Worm (Caenorhabditis elegans) whole organism, young adult: Measurements from ENCODE around the gene F53H1.3.

Experiments
- T26A5.8 ChIP-seq: sonication (generic microtip); optimal IDR thresholded peaks from 2 replicates; lab custom pipeline; 2016; ENCODE audit warnings: missing genetic modification characterization, missing compliant biosample characterization
- athp-1 ChIP-seq: sonication (generic microtip); optimal IDR thresholded peaks from 2 replicates; lab custom pipeline; 2017; ENCODE audit warnings: mild to moderate bottlenecking, missing genetic modification characterization, missing compliant biosample characterization
- ceh-91 ChIP-seq: fragments of 200-800 bp; sonication (Bioruptor generic); IDR thresholded peaks from 2 replicates; pipeline ENCODE4 v1.3.6; 2022; ENCODE audit warnings: missing genetic modification reagents, missing genetic modification characterization, missing compliant biosample characterization
- dpff-1 ChIP-seq: sonication (generic microtip); optimal IDR thresholded peaks from 2 replicates; lab custom pipeline; 2017; ENCODE audit warnings: mild to moderate bottlenecking, missing genetic modification characterization, missing compliant biosample characterization
- egrh-3 ChIP-seq: fragments of 200-800 bp; sonication (Bioruptor generic); IDR thresholded peaks from 2 replicates; pipeline ENCODE4 v1.3.6; 2022; ENCODE audit warnings: missing genetic modification reagents, missing genetic modification characterization, missing compliant biosample characterization
- him-1 ChIP-seq: sonication (generic microtip); optimal IDR thresholded peaks from 2 replicates; lab custom pipeline; 2016; ENCODE audit warnings: missing genotype, missing genetic modification reagents, missing genetic modification characterization, missing compliant biosample characterization
- lsy-27 ChIP-seq: sonication (generic microtip); optimal IDR thresholded peaks from 2 replicates; lab custom pipeline; 2017; ENCODE audit warnings: missing genetic modification characterization, mild to moderate bottlenecking, missing compliant biosample characterization, antibody characterized with exemption, missing genotype, borderline replicate concordance; ENCODE audit not compliant: insufficient read depth
- nfya-1 ChIP-seq: sonication (generic microtip); optimal IDR thresholded peaks from 2 replicates; lab custom pipeline; 2017; ENCODE audit warnings: antibody characterized with exemption, missing compliant biosample characterization, missing genetic modification characterization, borderline replicate concordance; ENCODE audit not compliant: insufficient read depth
- nhr-120 ChIP-seq: fragments of 200-800 bp; sonication (Bioruptor generic); IDR thresholded peaks from 2 replicates; pipeline ENCODE4 v1.3.6; 2022; ENCODE audit warnings: missing genetic modification characterization, missing compliant biosample characterization
- tbx-9 ChIP-seq: sonication (generic microtip); optimal IDR thresholded peaks from 2 replicates; lab custom pipeline; 2016; ENCODE audit warnings: borderline replicate concordance, missing genetic modification characterization, inconsistent platforms, missing compliant biosample characterization
- unc-62 ChIP-seq: fragments of 150-350 bp; optimal IDR thresholded peaks from 2 replicates; lab custom pipeline; 2014; ENCODE audit warnings: missing biosample characterization, missing genetic modification reagents, missing genetic modification characterization
- ztf-18 ChIP-seq: sonication (generic microtip); optimal IDR thresholded peaks from 2 replicates; lab custom pipeline; 2016; ENCODE audit warnings: missing genotype, mild to moderate bottlenecking, missing genetic modification characterization, missing compliant biosample characterization

- no peak for TF ChIP-seq him-1
- TF ChIP-seq T26A5.8, result no peak
- no peak for TF ChIP-seq lsy-27 (tag; lab: Kevin White, UChicago)
- TF ChIP-seq unc-62 (GFP tag; lab: Kevin White, UChicago), result no peak
- no peak for TF ChIP-seq athp-1 (tag; lab: Kevin White, UChicago)
- no peak for TF ChIP-seq nhr-120 (GFP tag; lab: Robert Waterston, UW)
- no peak for TF ChIP-seq ceh-91 (GFP tag; lab: Robert Waterston, UW)
- no peak for TF ChIP-seq nfya-1
- TF ChIP-seq dpff-1 (tag; lab: Kevin White, UChicago), result no peak
- no peak for TF ChIP-seq tbx-9 (tag; lab: Kevin White, UChicago)
- no peak for TF ChIP-seq egrh-3 (GFP tag; lab: Robert Waterston, UW)
- no peak for TF ChIP-seq ztf-18 (tag; lab: Kevin White, UChicago)
Measured at ce11 chrIV:1286549-1286948, 42.4 kb upstream of the F53H1.3 start.
